Worm (Caenorhabditis elegans): Measurements from ENCODE around the gene let-754.

- TF ChIP-seq lin-39 (tag; optimal IDR thresholded peaks at IDR 0.05) = no peak
- no peak for TF ChIP-seq fkh-10 (GFP tag; optimal IDR thresholded peaks at IDR 0.05)
- no peak for TF ChIP-seq nhr-77 (tag; optimal IDR thresholded peaks at IDR 0.05)
- TF ChIP-seq nhr-76 (tag; optimal IDR thresholded peaks at IDR 0.05) = no peak
- no peak for TF ChIP-seq unc-130 (tag; optimal IDR thresholded peaks at IDR 0.05)
- TF ChIP-seq unc-62 (GFP tag; optimal IDR thresholded peaks at IDR 0.05) = no peak
- TF ChIP-seq lsy-2 (tag; optimal IDR thresholded peaks at IDR 0.05) = no peak
- TF ChIP-seq zag-1 (tag; optimal IDR thresholded peaks at IDR 0.05) = no peak
- TF ChIP-seq nhr-47 (tag; optimal IDR thresholded peaks at IDR 0.05) = no peak
- TF ChIP-seq mdl-1 (tag; optimal IDR thresholded peaks at IDR 0.05) = no peak
Observed at ce11 chrIII:8001557-8001956, 48.4 kb upstream of the let-754 start.
